Worm (Caenorhabditis elegans): ENCODE measurements around the gene bir-1.

The bir-1 gene

DNA sequence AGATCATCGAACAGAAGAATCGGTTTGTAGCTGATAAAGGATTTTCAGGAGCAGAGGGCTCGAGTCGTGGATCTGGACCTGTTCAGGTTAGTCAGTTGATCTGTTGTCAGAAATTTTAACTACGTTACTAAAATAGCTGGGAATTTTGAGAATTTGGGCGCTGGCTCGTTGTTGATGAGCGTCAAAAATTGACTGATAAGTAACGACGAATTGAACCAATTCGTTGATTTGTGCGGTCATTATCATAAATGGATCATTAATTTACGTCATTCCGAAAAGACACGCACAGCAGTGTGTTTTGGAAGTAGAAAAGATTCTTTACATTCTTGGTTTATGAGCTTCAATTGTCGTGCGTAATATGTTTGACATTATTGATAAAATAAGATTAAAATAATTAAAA lies 3.5 kb downstream of the bir-1 start:
- TF ChIP-seq php-3 (GFP tag; IDR thresholded peaks at IDR 0.05) = peak; percentile 54; the same call in 1 of the 2 replicates
- peak; percentile 49 for TF ChIP-seq nhr-28 (tag; optimal IDR thresholded peaks at IDR 0.05)
- no peak for TF ChIP-seq sdz-12 (GFP tag; optimal IDR thresholded peaks at IDR 0.05)
- TF ChIP-seq ztf-7 (tag; optimal IDR thresholded peaks at IDR 0.05) = no peak
- TF ChIP-seq nhr-48 (tag; optimal IDR thresholded peaks at IDR 0.05) = no peak
- no peak for TF ChIP-seq ztf-11 (tag; optimal IDR thresholded peaks at IDR 0.05)
- no peak for TF ChIP-seq ZK546.5 (tag; optimal IDR thresholded peaks at IDR 0.05)
- no peak for TF ChIP-seq nhr-42 (GFP tag; IDR thresholded peaks at IDR 0.05)
- TF ChIP-seq dmd-6 (GFP tag; IDR thresholded peaks at IDR 0.05) = peak; percentile 72
- TF ChIP-seq hlh-11 (tag; optimal IDR thresholded peaks at IDR 0.05) = peak; percentile 49
- no peak for TF ChIP-seq spr-3 (GFP tag; optimal IDR thresholded peaks at IDR 0.05)
- no peak for TF ChIP-seq egl-27 (tag; optimal IDR thresholded peaks at IDR 0.05)
- no peak for TF ChIP-seq F44E2.7 (GFP tag; IDR thresholded peaks at IDR 0.05)
- TF ChIP-seq lim-7 (GFP tag; IDR thresholded peaks at IDR 0.05) = no peak
- peak; percentile 20 for TF ChIP-seq pqm-1 (tag; optimal IDR thresholded peaks at IDR 0.05)
- TF ChIP-seq fkh-10 (GFP tag; optimal IDR thresholded peaks at IDR 0.05) = no peak
- no peak for TF ChIP-seq dmd-8 (GFP tag; IDR thresholded peaks at IDR 0.05)
- no peak for TF ChIP-seq mep-1 (tag; optimal IDR thresholded peaks at IDR 0.05)
- no peak for TF ChIP-seq pha-4 (GFP tag; IDR thresholded peaks at IDR 0.05)
- TF ChIP-seq pha-4 (tag; optimal IDR thresholded peaks at IDR 0.05) = no peak
- TF ChIP-seq aha-1 (tag) = peak; percentile 46
- no peak for TF ChIP-seq mxl-3 (GFP tag; optimal IDR thresholded peaks at IDR 0.05)

ce11 chrV:11648435-11648834 lies 4.2 kb downstream of the bir-1 start:
- TF ChIP-seq dve-1 (tag; optimal IDR thresholded peaks at IDR 0.05; ENCODE audit: insufficient read depth) (peak; percentile 58), ceh-82 (tag; optimal IDR thresholded peaks at IDR 0.05) (no peak), mes-2 (tag; optimal IDR thresholded peaks at IDR 0.05; ENCODE audit: poor library complexity, severe bottlenecking) (peak; percentile 7), hlh-30 (tag; optimal IDR thresholded peaks at IDR 0.05; ENCODE audit: insufficient read depth) (peak; percentile 45), nhr-48 (tag; optimal IDR thresholded peaks at IDR 0.05) (peak; percentile 18), mdl-1 (tag; optimal IDR thresholded peaks at IDR 0.05) (peak in 1 of 2 experiments; percentile 20), lin-29 (GFP tag; IDR thresholded peaks at IDR 0.05) (no peak), aha-1 (tag) (no peak), daf-19 (GFP tag; conservative IDR thresholded peaks at IDR 0.05) (no peak), nhr-77 (tag; optimal IDR thresholded peaks at IDR 0.05) (peak; percentile 34), nhr-28 (tag; optimal IDR thresholded peaks at IDR 0.05) (peak; percentile 75), hif-1 (tag; optimal IDR thresholded peaks at IDR 0.05) (peak in 1 of 2 experiments; percentile 12), hlh-11 (tag; optimal IDR thresholded peaks at IDR 0.05) (peak; percentile 60), daf-16 (GFP tag; optimal IDR thresholded peaks at IDR 0.05) (no peak), daf-16 (tag; optimal IDR thresholded peaks at IDR 0.05) (peak; percentile 77), dmd-6 (GFP tag; IDR thresholded peaks at IDR 0.05) (peak; percentile 81), pqm-1 (tag; optimal IDR thresholded peaks at IDR 0.05) (peak; percentile 91), snpc-4 (tag; optimal IDR thresholded peaks at IDR 0.05) (no peak), php-3 (GFP tag; IDR thresholded peaks at IDR 0.05) (0 out of 2 replicates have a peak, but pooled peaks have one; percentile 51)

- TF ChIP-seq dmd-6 (GFP tag; IDR thresholded peaks at IDR 0.05) (peak; percentile 49; the same call in 1 of the 2 replicates), R02D3.7 (tag; optimal IDR thresholded peaks at IDR 0.05) (no peak), ZK337.2 (GFP tag; IDR thresholded peaks at IDR 0.05) (no peak), hlh-11 (tag; optimal IDR thresholded peaks at IDR 0.05) (peak; percentile 57), daf-16 (GFP tag; optimal IDR thresholded peaks at IDR 0.05) (no peak), daf-16 (tag; optimal IDR thresholded peaks at IDR 0.05) (peak; percentile 34), rbr-2 (tag; optimal IDR thresholded peaks at IDR 0.05) (no peak), F44E2.7 (GFP tag; IDR thresholded peaks at IDR 0.05) (no peak), hif-1 (tag; optimal IDR thresholded peaks at IDR 0.05) (no peak), dve-1 (tag; optimal IDR thresholded peaks at IDR 0.05; ENCODE audit: insufficient read depth) (peak; percentile 18), aha-1 (tag) (peak; percentile 82)
Observed at ce11 chrV:11649254-11649653, 5.0 kb downstream of the bir-1 start.

Measured in whole organism, L4 larva.